Fruit fly (Drosophila melanogaster) whole organism: ENCODE data around the gene Fas2.

ENCODE experiments used
- CG8478 ChIP-seq: fragments of >200 bp; optimal IDR thresholded peaks from 2 replicates; lab custom pipeline; 2018; ENCODE audit warnings: inconsistent platforms
- pan ChIP-seq: fragments of >200 bp; optimal IDR thresholded peaks from 2 replicates; lab custom pipeline; 2017
- psq ChIP-seq: fragments of >200 bp; optimal IDR thresholded peaks from 2 replicates; lab custom pipeline; 2017
- usp ChIP-seq: fragments of >200 bp; optimal IDR thresholded peaks from 2 replicates; lab custom pipeline; 2017; ENCODE audit warnings: missing biosample characterization, missing genetic modification characterization, mixed read lengths

- TF ChIP-seq usp (GFP tag; lab: Kevin White, UChicago), result no peak
- TF ChIP-seq CG8478 (lab: Kevin White, UChicago), result no peak
- no peak for TF ChIP-seq psq (lab: Kevin White, UChicago)
- no peak for TF ChIP-seq pan
Measured at dm6 chrX:4108612-4109173, 97.2 kb downstream of the Fas2 start.
